Worm (Caenorhabditis elegans): ENCODE measurements around the gene ogr-2.
"Not testable (repeated sequence)": the region's sequence is repeated elsewhere in the genome, so short reads cannot be mapped to it uniquely, and the experiment has no call there.

ce11 chrII:10034769-10035168 lies 6.2 kb upstream of the ogr-2 start:
- TF ChIP-seq med-1 (GFP tag; optimal IDR thresholded peaks at IDR 0.05; ENCODE audit: insufficient read depth); cog-1 (tag; optimal IDR thresholded peaks at IDR 0.05); ref-1 (GFP tag; conservative IDR thresholded peaks at IDR 0.05); T22C8.4 (GFP tag; IDR thresholded peaks at IDR 0.05); ztf-29 (GFP tag; IDR thresholded peaks at IDR 0.05): not testable (repeated sequence)
- peak; percentile 78; the same call in 1 of the 2 replicates for TF ChIP-seq flt-1 (GFP tag; IDR thresholded peaks at IDR 0.05)
- TF ChIP-seq ztf-23 (GFP tag; IDR thresholded peaks at IDR 0.05), result peak; percentile 73
- TF ChIP-seq tab-1 (GFP tag; IDR thresholded peaks at IDR 0.05), result 0 out of 2 replicates have a peak, but pooled peaks have one; percentile 40
- peak; percentile 88 for TF ChIP-seq klf-2 (GFP tag; conservative IDR thresholded peaks at IDR 0.05)

Data from whole organism, midembryonic.